Fruit fly (Drosophila melanogaster) whole organism, pupa: ENCODE data around the gene Duox.

Experiments
- CG15710 ChIP-seq: fragments of 200-800 bp; sonication (Bioruptor generic); optimal IDR thresholded peaks from 2 replicates; lab custom pipeline; 2018; ENCODE audit warnings: missing biosample characterization, mild to moderate bottlenecking, missing genetic modification characterization, moderate library complexity
- CG17806 ChIP-seq: fragments of 200-800 bp; sonication (Bioruptor generic); optimal IDR thresholded peaks from 2 replicates; lab custom pipeline; 2018; ENCODE audit warnings: missing biosample characterization, mild to moderate bottlenecking, missing genetic modification characterization, moderate library complexity
- CG32121 ChIP-seq: fragments of 200-800 bp; sonication (Bioruptor generic); IDR thresholded peaks from 2 replicates; pipeline ENCODE4 v1.3.6; 2022; ENCODE audit warnings: missing biosample characterization, missing genetic modification characterization
- CG4496 ChIP-seq: fragments of 200-800 bp; sonication (Bioruptor generic); IDR thresholded peaks from 3 replicates; pipeline ENCODE4 v1.3.6; 2022; ENCODE audit warnings: missing biosample characterization, missing genetic modification characterization
- CG9948 ChIP-seq: fragments of 200-800 bp; sonication (Bioruptor generic); optimal IDR thresholded peaks from 2 replicates; lab custom pipeline; 2018; ENCODE audit warnings: missing biosample characterization, mild to moderate bottlenecking, missing genetic modification characterization, moderate library complexity
- D1 ChIP-seq: fragments of 200-800 bp; sonication (Bioruptor generic); optimal IDR thresholded peaks from 2 replicates; lab custom pipeline; 2018; ENCODE audit warnings: missing biosample characterization, mild to moderate bottlenecking, missing genetic modification characterization, moderate library complexity
- EcR ChIP-seq: fragments of 200-800 bp; sonication (Bioruptor generic); optimal IDR thresholded peaks from 3 replicates; lab custom pipeline; 2019; ENCODE audit warnings: missing biosample characterization, missing genetic modification characterization, mild to moderate bottlenecking, moderate library complexity, missing genetic modification reagents
- Pif1B ChIP-seq: fragments of 200-800 bp; sonication (Bioruptor generic); optimal IDR thresholded peaks from 3 replicates; lab custom pipeline; 2016; ENCODE audit warnings: missing biosample characterization, missing genetic modification characterization
- Snoo ChIP-seq: fragments of 200-800 bp; sonication (Bioruptor generic); optimal IDR thresholded peaks from 3 replicates; lab custom pipeline; 2017; ENCODE audit warnings: missing biosample characterization, mild to moderate bottlenecking, missing genetic modification characterization, inconsistent platforms
- rn ChIP-seq: fragments of 200-800 bp; sonication (Bioruptor generic); IDR thresholded peaks from 2 replicates; pipeline ENCODE4 v1.3.6; 2022; ENCODE audit warnings: missing biosample characterization, missing genetic modification characterization

DNA sequence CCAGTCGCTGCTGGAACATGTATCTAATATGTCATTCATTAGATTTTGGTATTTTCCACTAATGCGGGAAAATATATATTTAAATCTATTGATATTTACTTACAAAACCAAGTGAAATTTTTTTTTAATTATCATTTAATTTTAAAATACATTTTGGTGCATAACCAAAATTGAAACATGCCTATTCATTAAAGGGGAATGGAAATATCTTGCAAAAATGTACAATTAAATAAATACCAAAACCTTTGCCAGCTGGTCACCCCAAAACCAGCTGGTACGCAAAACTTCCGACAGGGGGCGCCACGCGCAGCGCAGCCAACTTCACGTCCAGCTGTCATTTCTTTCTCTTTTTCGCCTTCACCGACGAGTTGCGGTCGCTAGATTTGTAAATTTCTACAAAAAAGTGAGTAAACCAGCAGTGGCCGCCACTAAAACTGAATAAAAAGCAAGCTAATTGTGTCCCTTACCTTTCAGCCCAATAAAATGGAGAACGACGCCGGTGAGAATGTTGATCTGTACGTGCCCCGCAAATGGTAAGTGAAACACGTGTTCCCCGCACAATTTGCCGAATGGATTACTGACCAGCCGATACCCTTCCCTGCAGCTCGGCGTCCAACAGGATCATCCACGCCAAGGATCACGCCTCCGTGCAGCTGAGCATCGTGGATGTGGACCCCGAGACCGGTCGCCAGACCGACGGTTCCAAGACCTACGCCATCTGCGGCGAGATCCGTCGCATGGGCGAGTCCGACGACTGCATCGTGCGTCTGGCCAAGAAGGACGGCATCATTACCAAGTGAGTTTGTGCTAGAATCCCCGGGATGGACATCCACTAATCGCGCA is 25.9 kb upstream of the Duox start, which contains the start of the genes CG3104 and RpS21:
- TF ChIP-seq CG15710 = peak; percentile 53
- TF ChIP-seq EcR (GFP tag; lab: Kevin White, UChicago) = no peak
- peak; percentile 24 for TF ChIP-seq CG9948
- TF ChIP-seq CG17806 (tag; lab: Kevin White, UChicago) = peak; percentile 37
- peak; percentile 9 for TF ChIP-seq Pif1B (GFP tag; lab: Kevin White, UChicago)
- no peak for TF ChIP-seq D1 (tag; lab: Kevin White, UChicago)
- peak; percentile 86 for TF ChIP-seq Snoo (tag; lab: Kevin White, UChicago)
- peak; percentile 36; the same call in 1 of the 2 replicates for TF ChIP-seq CG32121 (GFP tag; lab: Robert Waterston, UW)
- TF ChIP-seq CG4496 (GFP tag; lab: Robert Waterston, UW) = peak; percentile 84
- TF ChIP-seq rn = peak; percentile 63
